Fruit fly (Drosophila melanogaster) S2 (cell line): Measurements from ENCODE around the gene CG12035.

Experiments
- CG8478 ChIP-seq: fragments of >200 bp; optimal IDR thresholded peaks from 2 replicates; lab custom pipeline; 2018
- CTCF ChIP-seq, 2 experiments: fragments of >200 bp; optimal IDR thresholded peaks; 2 replicates each; lab custom pipeline; 2018

The CG12035 gene

DNA sequence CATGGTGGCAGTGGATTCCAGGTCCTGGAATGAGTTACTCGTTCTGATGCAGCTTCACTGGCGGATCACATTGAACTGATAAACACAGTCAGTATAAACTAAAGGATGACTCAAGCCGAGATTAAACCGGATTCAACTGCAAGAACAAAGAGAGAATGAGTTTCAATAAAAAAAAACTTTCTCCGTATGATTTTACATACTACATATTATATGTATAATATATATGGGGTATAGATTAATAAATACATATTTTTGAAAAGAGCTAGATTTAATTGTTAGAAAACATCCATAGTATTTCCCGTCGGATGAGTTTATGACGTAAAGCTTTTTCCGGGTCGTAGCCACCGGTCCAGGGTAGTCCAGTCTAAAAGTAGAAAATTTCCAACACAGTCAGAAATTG is at the start of gene CG12035:
Gene CG12035 (plus strand): TSS at position 301 of the 400 bp plus-strand sequence.
- TF ChIP-seq CTCF (optimal IDR thresholded peaks at IDR 0.05; lab: Kevin White, UChicago) = no peak
- no peak for TF ChIP-seq CG8478 (lab: Kevin White, UChicago)

DNA sequence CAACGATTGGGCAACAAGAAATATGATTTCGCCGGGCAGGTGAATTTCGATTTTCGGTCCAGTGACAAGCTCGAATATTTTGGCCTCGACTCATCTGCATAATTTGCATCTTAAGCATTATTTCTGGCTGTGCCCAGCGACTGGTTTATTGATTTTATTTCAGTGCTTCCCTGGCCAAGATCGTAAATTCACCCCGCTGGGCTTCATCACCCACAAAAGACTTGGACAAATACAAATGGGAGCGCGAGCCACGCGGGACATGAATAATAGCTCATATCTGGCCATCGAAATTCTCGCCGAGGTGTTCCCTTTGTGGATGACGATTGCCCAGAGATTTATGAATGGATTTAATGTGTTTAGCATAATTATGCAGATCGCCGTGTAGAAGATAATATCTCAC is 48.9 kb upstream of the CG12035 start:
- no peak for TF ChIP-seq CG8478 (lab: Kevin White, UChicago)

dm6 chr3L:1676222-1676621 is 48.0 kb upstream of the CG12035 start:
- no peak for TF ChIP-seq CTCF (optimal IDR thresholded peaks at IDR 0.05; lab: Kevin White, UChicago)
- no peak for TF ChIP-seq CG8478 (lab: Kevin White, UChicago)

DNA sequence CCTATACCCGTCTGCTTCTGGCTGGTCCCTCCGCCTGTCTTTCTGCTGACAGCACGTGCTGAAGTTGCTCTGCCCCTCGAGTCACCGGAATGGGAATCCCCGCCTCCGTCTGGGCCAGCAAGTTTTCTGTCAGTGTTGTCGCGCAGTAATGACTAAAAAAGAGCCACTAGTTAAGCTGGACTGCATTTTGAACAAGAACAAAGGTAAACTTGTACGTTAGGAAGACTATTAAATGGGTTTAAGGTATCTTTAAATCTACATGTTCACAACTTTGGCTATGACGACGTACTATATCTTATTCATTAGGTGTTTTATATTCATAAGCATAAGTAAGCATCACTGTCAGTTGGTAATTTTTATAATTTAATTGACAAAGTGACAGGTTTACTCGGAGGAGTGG is 44.8 kb upstream of the CG12035 start:
- TF ChIP-seq CG8478 (lab: Kevin White, UChicago) = no peak
- TF ChIP-seq CTCF (optimal IDR thresholded peaks at IDR 0.05; lab: Kevin White, UChicago) = no peak

DNA sequence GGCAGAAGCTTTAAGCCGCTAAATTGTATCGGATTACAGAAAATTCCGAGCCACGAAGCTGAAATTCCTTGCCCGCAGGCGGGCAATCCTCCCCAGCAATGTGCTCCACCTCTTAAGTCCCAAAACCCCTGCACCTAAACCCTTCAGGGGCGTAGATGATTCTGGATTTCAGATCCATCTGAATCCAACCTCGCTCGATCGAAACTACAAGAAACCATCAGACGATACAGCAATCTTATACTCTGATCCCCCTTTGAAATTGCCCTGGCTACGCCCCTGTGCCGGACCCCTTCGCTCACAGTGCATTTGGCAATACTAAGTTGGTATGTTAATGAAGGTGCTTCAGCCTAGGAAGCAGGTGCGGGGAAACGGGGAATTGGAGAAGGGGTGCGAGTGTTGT is 41.1 kb upstream of the CG12035 start:
- TF ChIP-seq CG8478 (lab: Kevin White, UChicago) (no peak), CTCF (optimal IDR thresholded peaks at IDR 0.05; lab: Kevin White, UChicago) (no peak)

DNA sequence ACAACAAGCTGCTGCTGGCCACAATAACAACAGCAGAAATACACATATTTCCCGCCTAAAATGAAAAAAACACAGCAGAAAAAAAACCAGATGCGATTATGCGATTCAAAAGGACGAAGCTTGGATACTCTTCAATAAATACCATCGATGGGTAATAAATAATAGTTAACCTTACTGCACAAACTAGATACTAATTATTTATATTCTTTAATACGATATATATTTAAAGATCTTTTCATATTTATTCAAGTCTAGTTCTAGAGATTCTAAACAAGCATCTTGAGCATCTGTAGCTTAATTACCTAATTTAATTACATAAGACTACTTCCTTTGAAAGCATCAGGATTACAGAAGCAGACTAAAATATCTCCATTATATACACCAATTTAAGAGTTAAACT is 36.0 kb upstream of the CG12035 start:
- TF ChIP-seq CG8478 (lab: Kevin White, UChicago) (no peak), CTCF (optimal IDR thresholded peaks at IDR 0.05; lab: Kevin White, UChicago) (no peak)

DNA sequence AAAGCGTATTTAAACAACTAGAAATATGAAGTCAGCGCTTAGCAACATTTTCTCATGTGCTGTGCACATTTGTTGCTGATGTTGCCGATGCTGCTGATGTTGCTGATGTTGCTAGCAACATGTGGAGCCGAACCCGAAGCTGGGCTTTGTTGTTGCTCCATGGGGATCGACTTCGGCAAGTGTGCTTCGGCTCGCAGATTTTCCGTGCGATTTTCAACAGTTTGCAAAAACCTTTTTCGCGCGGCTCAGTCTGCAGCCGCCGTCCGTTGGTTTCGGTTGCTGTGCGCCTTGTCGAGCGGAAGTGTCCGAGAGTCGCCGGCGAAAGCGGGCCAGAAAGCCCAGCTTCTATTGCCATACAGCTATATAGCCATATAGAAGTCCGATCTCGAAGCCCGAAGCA is 35.6 kb upstream of the CG12035 start:
- no peak for TF ChIP-seq CTCF (optimal IDR thresholded peaks at IDR 0.05; lab: Kevin White, UChicago)
- TF ChIP-seq CG8478 (lab: Kevin White, UChicago) = no peak

- TF ChIP-seq CTCF (optimal IDR thresholded peaks at IDR 0.05; lab: Kevin White, UChicago) (no peak), CG8478 (lab: Kevin White, UChicago) (no peak)
Measured at dm6 chr3L:1690727-1691413, 33.3 kb upstream of the CG12035 start.

DNA sequence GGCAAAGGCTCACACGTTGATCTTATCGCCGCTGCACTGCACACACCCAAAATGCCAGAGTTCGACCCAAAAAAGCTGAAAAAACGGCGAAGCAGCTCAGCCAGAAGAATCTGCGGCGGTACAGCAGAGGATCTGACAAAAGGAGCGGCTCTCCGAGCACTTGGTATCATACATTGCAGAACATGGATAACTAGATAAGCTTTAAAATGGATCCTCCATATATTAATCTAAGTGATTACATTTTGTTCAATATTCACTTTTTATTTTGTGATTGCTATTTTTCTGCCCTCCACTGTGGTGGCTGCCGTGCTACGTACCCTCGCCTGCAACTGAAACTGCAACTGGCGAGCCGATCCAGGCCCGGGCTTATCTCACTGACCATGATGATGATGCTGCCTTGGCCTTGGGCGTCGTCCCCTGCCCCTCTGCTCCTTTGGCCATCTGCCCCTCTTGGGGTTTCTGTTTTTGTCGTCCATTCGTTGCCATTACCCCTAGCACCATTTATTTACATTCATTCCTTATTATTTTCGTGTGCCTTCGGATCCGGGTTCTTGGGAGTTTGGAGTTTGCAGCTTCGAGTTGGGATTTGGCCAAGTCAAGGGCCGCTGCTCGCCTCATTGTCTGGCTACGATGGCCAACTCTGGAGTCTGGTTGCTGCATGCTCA is 31.9 kb upstream of the CG12035 start:
- TF ChIP-seq CTCF (optimal IDR thresholded peaks at IDR 0.05; lab: Kevin White, UChicago) (no peak), CG8478 (lab: Kevin White, UChicago) (no peak)

- TF ChIP-seq CG8478 (lab: Kevin White, UChicago) (no peak), CTCF (optimal IDR thresholded peaks at IDR 0.05; lab: Kevin White, UChicago) (no peak)
Measured at dm6 chr3L:1692859-1693258, 31.3 kb upstream of the CG12035 start.

- no peak for TF ChIP-seq CTCF (optimal IDR thresholded peaks at IDR 0.05; lab: Kevin White, UChicago)
- TF ChIP-seq CG8478 (lab: Kevin White, UChicago) = no peak
Measured at dm6 chr3L:1694317-1694716, 29.9 kb upstream of the CG12035 start, which contains the start of gene CG12011. CG12011 (plus strand) TSS chr3L:1694617.

- TF ChIP-seq CG8478 (lab: Kevin White, UChicago) (no peak), CTCF (optimal IDR thresholded peaks at IDR 0.05; lab: Kevin White, UChicago) (no peak)
Measured at dm6 chr3L:1702367-1702927, 21.7 kb upstream of the CG12035 start, which contains the start of gene CG13931. CG13931 (minus strand) TSS chr3L:1702407.

- TF ChIP-seq CTCF (optimal IDR thresholded peaks at IDR 0.05; lab: Kevin White, UChicago) (no peak), CG8478 (lab: Kevin White, UChicago) (no peak)
Measured at dm6 chr3L:1709161-1709560, 15.0 kb upstream of the CG12035 start.

- TF ChIP-seq CTCF (optimal IDR thresholded peaks at IDR 0.05; lab: Kevin White, UChicago) (no peak), CG8478 (lab: Kevin White, UChicago) (no peak)
Measured at dm6 chr3L:1710562-1710961, 13.6 kb upstream of the CG12035 start.

DNA sequence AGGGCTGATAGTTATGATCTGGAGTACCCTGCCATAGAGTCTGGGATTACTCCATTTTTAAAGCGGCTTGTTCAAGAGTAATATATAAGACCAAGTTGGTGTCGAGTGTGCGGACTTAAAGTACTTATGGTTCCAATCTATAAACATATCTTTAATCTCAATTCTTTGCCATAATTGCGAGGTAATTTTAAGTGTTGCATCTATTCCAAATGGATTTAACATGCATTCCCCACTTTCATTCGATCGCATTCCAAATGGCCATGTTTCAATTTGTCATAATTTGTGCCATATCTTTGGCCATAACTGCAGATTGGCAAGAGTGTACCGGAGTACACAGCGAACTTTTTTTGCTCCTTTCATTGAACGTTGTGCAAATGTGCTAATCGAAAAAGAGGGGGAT is 13.0 kb upstream of the CG12035 start:
- no peak for TF ChIP-seq CG8478 (lab: Kevin White, UChicago)
- no peak for TF ChIP-seq CTCF (optimal IDR thresholded peaks at IDR 0.05; lab: Kevin White, UChicago)
